Worm (Caenorhabditis elegans) whole organism, midembryonic: ENCODE measurements around the gene Y53C12A.11.

Experiments
- klf-2 ChIP-seq: fragments of 200-800 bp; sonication (Bioruptor generic); conservative IDR thresholded peaks from 2 replicates; pipeline ENCODE4 v1.3.6; 2022; ENCODE audit warnings: missing genetic modification reagents, missing genetic modification characterization, missing compliant biosample characterization
- tab-1 ChIP-seq: fragments of 200-800 bp; sonication (Bioruptor generic); IDR thresholded peaks from 2 replicates; pipeline ENCODE4 v1.3.6; 2022; ENCODE audit warnings: missing genetic modification characterization, missing compliant biosample characterization
- ztf-23 ChIP-seq: fragments of 200-800 bp; sonication (Bioruptor generic); IDR thresholded peaks from 2 replicates; pipeline ENCODE4 v1.3.6; 2022; ENCODE audit warnings: missing genetic modification reagents, missing genetic modification characterization, missing compliant biosample characterization

DNA sequence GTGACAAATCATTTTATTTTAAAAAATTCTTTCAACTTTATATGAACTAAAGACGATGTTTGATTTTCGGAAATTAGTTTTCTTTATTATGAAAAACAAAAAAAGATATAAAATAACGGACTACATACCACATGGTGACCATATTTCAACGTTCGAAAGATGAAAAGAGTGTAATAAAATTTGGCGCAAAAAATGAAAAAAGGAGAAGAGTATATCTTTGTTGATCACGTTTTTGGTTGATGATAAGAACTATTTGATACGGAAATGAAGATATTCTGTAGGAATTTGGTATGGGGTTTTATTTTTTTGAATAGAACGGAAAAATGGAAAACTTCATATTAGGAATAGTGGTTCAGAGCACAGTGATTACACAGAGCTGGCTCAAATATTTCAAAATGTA is 34.6 kb upstream of the Y53C12A.11 start, which contains the start of gene Y53C12B.7:
- TF ChIP-seq tab-1, result no peak
- TF ChIP-seq klf-2 (GFP tag; lab: Robert Waterston, UW), result no peak
- no peak for TF ChIP-seq ztf-23
